Fruit fly (Drosophila melanogaster): ENCODE data around the gene ChAT.

The ChAT gene

dm6 chr3R:18658945-18659642 is 46.2 kb upstream of the ChAT start, which contains the start of the genes CG31224 and CstF64 (continued):
- TF ChIP-seq CG15696 (tag; optimal IDR thresholded peaks at IDR 0.05) (peak; percentile 81), CG6683 (GFP tag; optimal IDR thresholded peaks at IDR 0.05) (peak; percentile 59), CG18262 (tag; optimal IDR thresholded peaks at IDR 0.05) (peak; percentile 81), CG16813 (GFP tag; IDR thresholded peaks at IDR 0.05; ENCODE audit: partially characterized antibody) (peak; percentile 34; the same call in 1 of the 3 replicates), CG17612 (GFP tag; IDR thresholded peaks at IDR 0.05) (no peak), Rfx (GFP tag; IDR thresholded peaks at IDR 0.05) (peak; percentile 87), scrt (GFP tag; optimal IDR thresholded peaks at IDR 0.05) (peak; percentile 43), pan (optimal IDR thresholded peaks at IDR 0.05) (no peak), pan (GFP tag; optimal IDR thresholded peaks at IDR 0.05 in 1 of 2, IDR thresholded peaks at IDR 0.05 in 1 of 2) (peak in 1 of 2 experiments; percentile 90), pros (GFP tag; optimal IDR thresholded peaks at IDR 0.05) (no peak), CG7839 (tag; optimal IDR thresholded peaks at IDR 0.05) (no peak), NFAT (GFP tag; IDR thresholded peaks at IDR 0.05) (peak; percentile 76), crc (GFP tag; optimal IDR thresholded peaks at IDR 0.05) (peak; percentile 87), wor (GFP tag; IDR thresholded peaks at IDR 0.05) (peak; percentile 71), da (GFP tag; optimal IDR thresholded peaks at IDR 0.05) (peak; percentile 57), Nf-YB (GFP tag; optimal IDR thresholded peaks at IDR 0.05) (peak; percentile 63), CG32772 (GFP tag; IDR thresholded peaks at IDR 0.05) (peak; percentile 77), Neu2 (GFP tag; optimal IDR thresholded peaks at IDR 0.05; ENCODE audit: borderline replicate concordance) (no peak), sc (optimal IDR thresholded peaks at IDR 0.05) (no peak), sc (GFP tag; optimal IDR thresholded peaks at IDR 0.05) (peak; percentile 74), Dll (GFP tag; IDR thresholded peaks at IDR 0.05; ENCODE audit: partially characterized antibody) (0 out of 4 replicates have a peak, but pooled peaks have one; percentile 28), CG30020 (tag; optimal IDR thresholded peaks at IDR 0.05) (peak; percentile 76), CG3065 (GFP tag; optimal IDR thresholded peaks at IDR 0.05) (peak; percentile 42), vfl (GFP tag; optimal IDR thresholded peaks at IDR 0.05) (peak; percentile 77), gcm2 (GFP tag; optimal IDR thresholded peaks at IDR 0.05) (peak; percentile 63), CG17912 (GFP tag; optimal IDR thresholded peaks at IDR 0.05) (no peak), bigmax (GFP tag; optimal IDR thresholded peaks at IDR 0.05) (no peak), Adf1 (GFP tag; IDR thresholded peaks at IDR 0.05) (no peak), CG33213 (GFP tag; optimal IDR thresholded peaks at IDR 0.05) (peak; percentile 88), pfk (GFP tag; optimal IDR thresholded peaks at IDR 0.05) (no peak), CG2116 (GFP tag; optimal IDR thresholded peaks at IDR 0.05) (peak; percentile 75), CG10267 (tag; optimal IDR thresholded peaks at IDR 0.05) (peak; percentile 97), Ptx1 (GFP tag; IDR thresholded peaks at IDR 0.05) (peak; percentile 85), sens-2 (GFP tag; IDR thresholded peaks at IDR 0.05) (peak; percentile 64; the same call in 1 of the 2 replicates), CG4820 (GFP tag; optimal IDR thresholded peaks at IDR 0.05) (peak; percentile 79), NC2α (GFP tag; optimal IDR thresholded peaks at IDR 0.05) (peak; percentile 69), Abd-B (GFP tag; optimal IDR thresholded peaks at IDR 0.05) (peak; percentile 82), CG10959 (GFP tag; IDR thresholded peaks at IDR 0.05) (no peak), Xbp1 (GFP tag; optimal IDR thresholded peaks at IDR 0.05) (peak; percentile 87), CG15073 (GFP tag; optimal IDR thresholded peaks at IDR 0.05) (no peak), knrl (GFP tag; IDR thresholded peaks at IDR 0.05; ENCODE audit: partially characterized antibody) (no peak; the same call in 2 of the 3 replicates), B-H2 (GFP tag; optimal IDR thresholded peaks at IDR 0.05) (peak; percentile 87), NfI (GFP tag; optimal IDR thresholded peaks at IDR 0.05) (peak; percentile 86), amos (GFP tag; IDR thresholded peaks at IDR 0.05; ENCODE audit: partially characterized antibody) (peak; percentile 35; the same call in 1 of the 2 replicates), CG9609 (GFP tag; optimal IDR thresholded peaks at IDR 0.05) (peak; percentile 83), gt (GFP tag; IDR thresholded peaks at IDR 0.05) (peak; percentile 41; the same call in 1 of the 2 replicates), CG3838 (GFP tag; optimal IDR thresholded peaks at IDR 0.05) (peak; percentile 37), chm (GFP tag; IDR thresholded peaks at IDR 0.05) (peak; percentile 80), peb (GFP tag; IDR thresholded peaks at IDR 0.05) (peak; percentile 71), zfh2 (GFP tag; optimal IDR thresholded peaks at IDR 0.05) (peak; percentile 90)

All from whole organism, embryonic.